Fruit fly (Drosophila melanogaster) whole organism, embryonic: ENCODE results near the gene plx.

Source experiments
- Aef1 ChIP-seq: fragments of 200-800 bp; sonication (Bioruptor generic); IDR thresholded peaks from 3 replicates; pipeline ENCODE4 v1.3.6; 2022; ENCODE audit warnings: missing biosample characterization, missing genetic modification characterization
- Atf3 ChIP-seq: fragments of 200-800 bp; sonication (Bioruptor generic); optimal IDR thresholded peaks from 3 replicates; lab custom pipeline; 2016; ENCODE audit warnings: missing biosample characterization, missing genetic modification characterization
- Bteb2 ChIP-seq: fragments of 200-800 bp; sonication (Bioruptor generic); optimal IDR thresholded peaks from 2 replicates; lab custom pipeline; 2016; ENCODE audit warnings: missing biosample characterization, missing genetic modification characterization
- CG10209 ChIP-seq: fragments of 200-800 bp; sonication (Bioruptor generic); optimal IDR thresholded peaks from 3 replicates; lab custom pipeline; 2017; ENCODE audit warnings: missing biosample characterization, mild to moderate bottlenecking, missing genetic modification characterization, missing genetic modification reagents
- CG10431 ChIP-seq: fragments of 200-800 bp; sonication (Bioruptor generic); optimal IDR thresholded peaks from 3 replicates; lab custom pipeline; 2018; ENCODE audit warnings: missing biosample characterization, mild to moderate bottlenecking, missing genetic modification characterization
- CG11247 ChIP-seq: fragments of 200-800 bp; sonication (Bioruptor generic); IDR thresholded peaks from 2 replicates; pipeline ENCODE4 v1.3.6; 2022; ENCODE audit warnings: missing biosample characterization, missing genetic modification characterization
- CG12391 ChIP-seq: fragments of 200-800 bp; sonication (Bioruptor generic); optimal IDR thresholded peaks from 3 replicates; lab custom pipeline; 2018; ENCODE audit warnings: missing biosample characterization, mild to moderate bottlenecking, missing genetic modification characterization, moderate library complexity
- CG12942 ChIP-seq: fragments of 200-800 bp; sonication (Bioruptor generic); optimal IDR thresholded peaks from 3 replicates; lab custom pipeline; 2016; ENCODE audit warnings: missing biosample characterization, missing genetic modification characterization
- CG13296 ChIP-seq: fragments of 200-800 bp; sonication (Bioruptor generic); optimal IDR thresholded peaks from 3 replicates; lab custom pipeline; 2018; ENCODE audit warnings: missing biosample characterization, mild to moderate bottlenecking, missing genetic modification characterization
- CG15514 ChIP-seq: fragments of 200-800 bp; sonication (Bioruptor generic); optimal IDR thresholded peaks from 3 replicates; lab custom pipeline; 2017; ENCODE audit warnings: missing biosample characterization, missing genetic modification characterization, mild to moderate bottlenecking, moderate library complexity, missing genetic modification reagents
- CG16813 ChIP-seq: fragments of 200-800 bp; sonication (Bioruptor generic); IDR thresholded peaks from 3 replicates; pipeline ENCODE4 v1.3.6; 2022; ENCODE audit warnings: missing biosample characterization, missing genetic modification characterization; ENCODE audit not compliant: partially characterized antibody
- CG17359 ChIP-seq: fragments of 200-800 bp; sonication (Bioruptor generic); optimal IDR thresholded peaks from 3 replicates; lab custom pipeline; 2018; ENCODE audit warnings: missing biosample characterization, mild to moderate bottlenecking, missing genetic modification characterization, moderate library complexity
- CG17829 ChIP-seq: fragments of 200-800 bp; optimal IDR thresholded peaks from 2 replicates; lab custom pipeline; 2019; ENCODE audit warnings: missing biosample characterization, mild to moderate bottlenecking, missing genetic modification characterization, moderate library complexity
- CG1792 ChIP-seq: fragments of 200-800 bp; sonication (Bioruptor generic); optimal IDR thresholded peaks from 2 replicates; lab custom pipeline; 2016; ENCODE audit warnings: missing biosample characterization, missing genetic modification characterization
- CG2120 ChIP-seq: fragments of 200-800 bp; sonication (Bioruptor generic); optimal IDR thresholded peaks from 3 replicates; lab custom pipeline; 2016; ENCODE audit warnings: missing biosample characterization, missing genetic modification characterization
- CG31224 ChIP-seq: fragments of 200-800 bp; sonication (Bioruptor generic); IDR thresholded peaks from 2 replicates; pipeline ENCODE4 v1.3.6; 2022; ENCODE audit warnings: missing biosample characterization, missing genetic modification characterization
- CG31388 ChIP-seq: fragments of 200-800 bp; sonication (Bioruptor generic); optimal IDR thresholded peaks from 2 replicates; lab custom pipeline; 2016; ENCODE audit warnings: missing biosample characterization, missing genetic modification characterization
- CG3163 ChIP-seq: fragments of 200-800 bp; sonication (Bioruptor generic); optimal IDR thresholded peaks from 3 replicates; lab custom pipeline; 2016; ENCODE audit warnings: missing biosample characterization, missing genetic modification characterization
- CG32532 ChIP-seq: fragments of 200-800 bp; sonication (Bioruptor generic); IDR thresholded peaks from 2 replicates; pipeline ENCODE4 v1.3.6; 2022; ENCODE audit warnings: missing biosample characterization, missing genetic modification characterization
- CG34376 ChIP-seq: fragments of 200-800 bp; sonication (Bioruptor generic); optimal IDR thresholded peaks from 2 replicates; lab custom pipeline; 2018; ENCODE audit warnings: missing biosample characterization, mild to moderate bottlenecking, missing genetic modification characterization
- CG3995 ChIP-seq: fragments of 200-800 bp; sonication (Bioruptor generic); optimal IDR thresholded peaks from 3 replicates; lab custom pipeline; 2016; ENCODE audit warnings: missing biosample characterization, missing genetic modification characterization
- CG4730 ChIP-seq: fragments of 200-800 bp; sonication (Bioruptor generic); IDR thresholded peaks from 2 replicates; pipeline ENCODE4 v1.3.6; 2022; ENCODE audit warnings: missing biosample characterization, missing genetic modification characterization
- CG8290 ChIP-seq, 3 experiments: fragments of 200-800 bp; sonication (Bioruptor generic); optimal IDR thresholded peaks; 2 replicates each; lab custom pipeline; 2016 to 2019; ENCODE audit warnings: missing biosample characterization in 3 of 3, missing genetic modification characterization in 3 of 3, mild to moderate bottlenecking in 2 of 3, moderate library complexity in 1 of 3
- CG9727 ChIP-seq: fragments of 200-800 bp; sonication (Bioruptor generic); optimal IDR thresholded peaks from 3 replicates; lab custom pipeline; 2017; ENCODE audit warnings: missing biosample characterization, mild to moderate bottlenecking, missing genetic modification characterization
- Doc2 ChIP-seq: fragments of 200-800 bp; sonication (Bioruptor generic); IDR thresholded peaks from 2 replicates; pipeline ENCODE4 v1.3.6; 2022; ENCODE audit warnings: missing biosample characterization, missing genetic modification characterization
- Dp ChIP-seq: fragments of 200-800 bp; sonication (Bioruptor generic); optimal IDR thresholded peaks from 2 replicates; lab custom pipeline; 2018; ENCODE audit warnings: missing biosample characterization, mild to moderate bottlenecking, missing genetic modification characterization, moderate library complexity
- E2f2 ChIP-seq: fragments of 200-800 bp; sonication (Bioruptor generic); IDR thresholded peaks from 2 replicates; pipeline ENCODE4 v1.3.6; 2022; ENCODE audit warnings: missing biosample characterization, missing genetic modification characterization
- Hr39 ChIP-seq: fragments of >200 bp; optimal IDR thresholded peaks from 2 replicates; lab custom pipeline; 2017
- Spps ChIP-seq: fragments of 200-800 bp; sonication (Bioruptor generic); optimal IDR thresholded peaks from 2 replicates; lab custom pipeline; 2018; ENCODE audit warnings: missing biosample characterization, mild to moderate bottlenecking, missing genetic modification characterization
- Vsx1 ChIP-seq: fragments of 200-800 bp; sonication (Bioruptor generic); optimal IDR thresholded peaks from 2 replicates; lab custom pipeline; 2017; ENCODE audit warnings: missing biosample characterization, mild to moderate bottlenecking, missing genetic modification characterization, missing genetic modification reagents
- ac ChIP-seq: fragments of 200-800 bp; sonication (Bioruptor generic); optimal IDR thresholded peaks from 3 replicates; lab custom pipeline; 2017; ENCODE audit warnings: missing biosample characterization, mild to moderate bottlenecking, missing genetic modification characterization
- bbx ChIP-seq: fragments of 200-800 bp; sonication (Bioruptor generic); IDR thresholded peaks from 2 replicates; pipeline ENCODE4 v1.3.6; 2022; ENCODE audit warnings: missing biosample characterization, missing genetic modification characterization; ENCODE audit not compliant: partially characterized antibody
- btn ChIP-seq: fragments of 200-800 bp; sonication (Bioruptor generic); optimal IDR thresholded peaks from 2 replicates; lab custom pipeline; 2016; ENCODE audit warnings: missing biosample characterization, missing genetic modification characterization
- crp ChIP-seq, 2 experiments: fragments of 200-800 bp; sonication (Bioruptor generic); optimal IDR thresholded peaks; 2 replicates in 1 of 2; 3 replicates in 1 of 2; lab custom pipeline; 2017; ENCODE audit warnings: missing biosample characterization in 2 of 2, missing genetic modification characterization in 2 of 2, mild to moderate bottlenecking in 1 of 2, moderate library complexity in 1 of 2
- dmrt11E ChIP-seq: fragments of 200-800 bp; sonication (Bioruptor generic); optimal IDR thresholded peaks from 3 replicates; lab custom pipeline; 2018; ENCODE audit warnings: missing biosample characterization, mild to moderate bottlenecking, missing genetic modification characterization, moderate library complexity
- ftz-f1 ChIP-seq: fragments of 200-800 bp; sonication (Bioruptor generic); optimal IDR thresholded peaks from 2 replicates; lab custom pipeline; 2016; ENCODE audit warnings: missing biosample characterization, missing genetic modification characterization
- gsb ChIP-seq: fragments of 200-800 bp; sonication (Bioruptor generic); IDR thresholded peaks from 2 replicates; pipeline ENCODE4 v1.3.6; 2022; ENCODE audit warnings: missing biosample characterization, missing genetic modification characterization
- luna ChIP-seq: fragments of 200-800 bp; sonication (Bioruptor generic); optimal IDR thresholded peaks from 2 replicates; lab custom pipeline; 2016; ENCODE audit warnings: missing biosample characterization, missing genetic modification characterization
- pros ChIP-seq: fragments of 200-800 bp; sonication (Bioruptor generic); optimal IDR thresholded peaks from 3 replicates; lab custom pipeline; 2019; ENCODE audit warnings: missing biosample characterization, mild to moderate bottlenecking, missing genetic modification characterization, moderate library complexity
- salm ChIP-seq: fragments of 200-800 bp; sonication (Bioruptor generic); optimal IDR thresholded peaks from 2 replicates; lab custom pipeline; 2018; ENCODE audit warnings: missing biosample characterization, mild to moderate bottlenecking, missing genetic modification characterization
- shn ChIP-seq: fragments of 200-800 bp; sonication (Bioruptor generic); optimal IDR thresholded peaks from 3 replicates; lab custom pipeline; 2016; ENCODE audit warnings: missing biosample characterization, missing genetic modification characterization
- slp2 ChIP-seq: fragments of 200-800 bp; sonication (Bioruptor generic); optimal IDR thresholded peaks from 2 replicates; lab custom pipeline; 2016; ENCODE audit warnings: missing biosample characterization, missing genetic modification characterization
- sna ChIP-seq: fragments of 200-800 bp; sonication (Bioruptor generic); IDR thresholded peaks from 2 replicates; pipeline ENCODE4 v1.3.6; 2022; ENCODE audit warnings: missing biosample characterization, missing genetic modification characterization; ENCODE audit not compliant: partially characterized antibody
- so ChIP-seq: fragments of 200-800 bp; sonication (Bioruptor generic); IDR thresholded peaks from 3 replicates; pipeline ENCODE4 v1.3.6; 2022; ENCODE audit warnings: missing biosample characterization, missing genetic modification characterization
- trh ChIP-seq: fragments of 200-800 bp; sonication (Bioruptor generic); optimal IDR thresholded peaks from 2 replicates; lab custom pipeline; 2016; ENCODE audit warnings: missing biosample characterization, missing genetic modification characterization
- wek ChIP-seq: fragments of 200-800 bp; sonication (Bioruptor generic); optimal IDR thresholded peaks from 3 replicates; lab custom pipeline; 2018; ENCODE audit warnings: missing biosample characterization, mild to moderate bottlenecking, missing genetic modification characterization, moderate library complexity
- zen2 ChIP-seq: fragments of 200-800 bp; sonication (Bioruptor generic); IDR thresholded peaks from 3 replicates; pipeline ENCODE4 v1.3.6; 2022; ENCODE audit warnings: missing biosample characterization, missing genetic modification characterization; ENCODE audit not compliant: partially characterized antibody

Gene plx

dm6 chr3R:5671795-5672657, 13.6 kb upstream of the plx start (continued):
- TF ChIP-seq CG15514 (GFP tag; lab: Kevin White, UChicago) (no peak), shn (GFP tag; lab: Kevin White, UChicago) (no peak), CG16813 (no peak), CG31224 (GFP tag; lab: Robert Waterston, UW) (no peak), salm (no peak), crp (GFP tag; optimal IDR thresholded peaks at IDR 0.05; lab: Kevin White, UChicago) (no peak), CG4730 (GFP tag; lab: Robert Waterston, UW) (no peak), CG11247 (GFP tag; lab: Robert Waterston, UW) (no peak), CG9727 (GFP tag; lab: Kevin White, UChicago) (no peak), CG31388 (GFP tag; lab: Kevin White, UChicago) (no peak), CG3995 (GFP tag; lab: Kevin White, UChicago) (no peak), zen2 (GFP tag; lab: Robert Waterston, UW) (no peak), CG17829 (tag; lab: Kevin White, UChicago) (no peak), trh (no peak), CG2120 (GFP tag; lab: Kevin White, UChicago) (no peak), CG1792 (GFP tag; lab: Kevin White, UChicago) (no peak), CG12942 (GFP tag; lab: Kevin White, UChicago) (no peak), Doc2 (no peak), CG10209 (GFP tag; lab: Kevin White, UChicago) (no peak), CG32532 (GFP tag; lab: Robert Waterston, UW) (no peak), CG12391 (no peak), Aef1 (GFP tag; lab: Robert Waterston, UW) (no peak), Bteb2 (GFP tag; lab: Kevin White, UChicago) (no peak), btn (GFP tag; lab: Kevin White, UChicago) (no peak), bbx (GFP tag; lab: Robert Waterston, UW) (peak; percentile 27; the same call in 1 of the 2 replicates)
- TF ChIP-seq, all 482 proteins: peak for 21

dm6 chr3R:5672658-5673217, 12.9 kb upstream of the plx start:
- TF ChIP-seq gsb (GFP tag; lab: Robert Waterston, UW) (peak; percentile 31; the same call in 1 of the 2 replicates), btn (GFP tag; lab: Kevin White, UChicago) (peak; percentile 57), E2f2 (GFP tag; lab: Robert Waterston, UW) (peak; percentile 54; the same call in 1 of the 2 replicates), ftz-f1 (peak; percentile 71), Atf3 (GFP tag; lab: Kevin White, UChicago) (peak; percentile 54), CG8290 (GFP tag; optimal IDR thresholded peaks at IDR 0.05; lab: Kevin White, UChicago) (peak; percentile 74), CG8290 (tag; optimal IDR thresholded peaks at IDR 0.05; lab: Kevin White, UChicago) (peak; percentile 87 to 92), dmrt11E (tag; lab: Kevin White, UChicago) (peak; percentile 50), luna (GFP tag; lab: Kevin White, UChicago) (peak; percentile 0), slp2 (GFP tag; lab: Kevin White, UChicago) (peak; percentile 22), wek (GFP tag; lab: Kevin White, UChicago) (peak; percentile 96), sna (GFP tag; lab: Robert Waterston, UW) (0 out of 2 replicates have a peak, but pooled peaks have one; percentile 28), ac (peak; percentile 84), Vsx1 (GFP tag; lab: Kevin White, UChicago) (peak; percentile 88), Spps (tag; lab: Kevin White, UChicago) (peak; percentile 53), CG17359 (tag; lab: Kevin White, UChicago) (peak; percentile 82), Hr39 (lab: Kevin White, UChicago) (no peak), CG13296 (GFP tag; lab: Kevin White, UChicago) (peak; percentile 93), Dp (no peak), CG34376 (GFP tag; lab: Kevin White, UChicago) (peak; percentile 94), so (GFP tag; lab: Robert Waterston, UW) (peak; percentile 68; the same call in 1 of the 3 replicates), CG10431 (peak; percentile 89), CG3163 (GFP tag; lab: Kevin White, UChicago) (peak; percentile 44), pros (GFP tag; lab: Kevin White, UChicago) (peak; percentile 77)
